Worm (Caenorhabditis elegans): Measurements from ENCODE around the gene R07B7.9.

DNA sequence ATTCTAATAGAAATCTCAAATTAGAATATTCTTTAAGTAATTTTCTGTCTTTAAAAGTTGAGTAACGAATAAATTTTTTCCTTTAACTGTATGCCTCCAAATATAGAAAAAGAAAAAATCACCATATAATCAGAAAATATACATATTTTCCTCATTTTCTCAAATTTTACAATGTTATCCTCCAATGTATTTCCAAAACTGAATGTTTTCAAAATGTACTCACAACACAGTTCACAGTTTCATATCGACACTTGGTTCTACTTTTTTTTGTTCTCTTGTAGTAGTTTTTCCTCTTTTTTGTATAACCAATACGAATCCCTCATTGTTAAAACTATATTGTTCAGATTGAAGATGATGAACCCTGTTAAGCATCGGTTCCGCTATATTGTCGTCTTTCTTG lies 26.6 kb downstream of the R07B7.9 start, which contains the start of gene F10C2.7:
- TF ChIP-seq unc-39 (tag; optimal IDR thresholded peaks at IDR 0.05) = no peak
- no peak for TF ChIP-seq fkh-2 (tag; optimal IDR thresholded peaks at IDR 0.05)
- TF ChIP-seq nhr-43 (tag; optimal IDR thresholded peaks at IDR 0.05; ENCODE audit: poor library complexity, severe bottlenecking) = no peak
- no peak for TF ChIP-seq snpc-4 (tag; optimal IDR thresholded peaks at IDR 0.05)
